Fruit fly (Drosophila melanogaster) whole organism, embryonic: ENCODE measurements around the gene CG14400.
A peak's percentile ranks its signal among the peaks of the same experiment; 100 is the strongest.

Experiments
- CG10147 ChIP-seq: fragments of 200-800 bp; sonication (Bioruptor generic); optimal IDR thresholded peaks from 2 replicates; lab custom pipeline; 2019; ENCODE audit warnings: missing biosample characterization, mild to moderate bottlenecking, missing genetic modification characterization, moderate library complexity
- CG10543 ChIP-seq: fragments of 200-800 bp; sonication (Bioruptor generic); optimal IDR thresholded peaks from 3 replicates; lab custom pipeline; 2017; ENCODE audit warnings: missing biosample characterization, mild to moderate bottlenecking, missing genetic modification characterization, moderate library complexity
- CG13894 ChIP-seq: fragments of 200-800 bp; sonication (Bioruptor generic); optimal IDR thresholded peaks from 3 replicates; lab custom pipeline; 2018; ENCODE audit warnings: missing biosample characterization, mild to moderate bottlenecking, missing genetic modification characterization, moderate library complexity
- CG14965 ChIP-seq: fragments of 200-800 bp; sonication (Bioruptor generic); optimal IDR thresholded peaks from 2 replicates; lab custom pipeline; 2016; ENCODE audit warnings: missing biosample characterization, missing genetic modification characterization, borderline replicate concordance
- CG15269 ChIP-seq: fragments of 200-800 bp; sonication (Bioruptor generic); optimal IDR thresholded peaks from 2 replicates; lab custom pipeline; 2018; ENCODE audit warnings: missing biosample characterization, mild to moderate bottlenecking, missing genetic modification characterization, moderate library complexity
- CG15601 ChIP-seq: fragments of 200-800 bp; sonication (Bioruptor generic); optimal IDR thresholded peaks from 3 replicates; lab custom pipeline; 2019; ENCODE audit warnings: missing biosample characterization, mild to moderate bottlenecking, missing genetic modification characterization, moderate library complexity
- CG15696 ChIP-seq: fragments of 200-800 bp; sonication (Bioruptor generic); optimal IDR thresholded peaks from 2 replicates; lab custom pipeline; 2019; ENCODE audit warnings: missing biosample characterization, mild to moderate bottlenecking, missing genetic modification characterization, moderate library complexity
- CG30431 ChIP-seq: fragments of 200-800 bp; sonication (Bioruptor generic); optimal IDR thresholded peaks from 2 replicates; lab custom pipeline; 2017; ENCODE audit warnings: missing biosample characterization, missing genetic modification characterization
- CG3163 ChIP-seq: fragments of 200-800 bp; sonication (Bioruptor generic); optimal IDR thresholded peaks from 3 replicates; lab custom pipeline; 2016; ENCODE audit warnings: missing biosample characterization, missing genetic modification characterization
- CG34376 ChIP-seq: fragments of 200-800 bp; sonication (Bioruptor generic); optimal IDR thresholded peaks from 2 replicates; lab custom pipeline; 2018; ENCODE audit warnings: missing biosample characterization, mild to moderate bottlenecking, missing genetic modification characterization
- CG4854 ChIP-seq: fragments of 200-800 bp; sonication (Bioruptor generic); optimal IDR thresholded peaks from 2 replicates; lab custom pipeline; 2016; ENCODE audit warnings: missing biosample characterization, missing genetic modification characterization, inconsistent platforms
- CG8388 ChIP-seq: fragments of 200-800 bp; sonication (Bioruptor generic); optimal IDR thresholded peaks from 2 replicates; lab custom pipeline; 2019; ENCODE audit warnings: missing biosample characterization, mild to moderate bottlenecking, missing genetic modification characterization, moderate library complexity
- GATAe ChIP-seq: fragments of 200-800 bp; sonication (Bioruptor generic); conservative IDR thresholded peaks from 2 replicates; pipeline ENCODE4 v1.3.6; 2022; ENCODE audit warnings: missing biosample characterization, missing genetic modification characterization
- HmgZ ChIP-seq: fragments of 200-800 bp; sonication (Bioruptor generic); optimal IDR thresholded peaks from 2 replicates; lab custom pipeline; 2018; ENCODE audit warnings: missing biosample characterization, mild to moderate bottlenecking, missing genetic modification characterization
- Myb ChIP-seq: fragments of 200-800 bp; sonication (Bioruptor generic); optimal IDR thresholded peaks from 2 replicates; lab custom pipeline; 2016; ENCODE audit warnings: missing biosample characterization, missing genetic modification characterization
- NC2β ChIP-seq: fragments of 200-800 bp; sonication (Bioruptor generic); optimal IDR thresholded peaks from 2 replicates; lab custom pipeline; 2016; ENCODE audit warnings: missing biosample characterization, missing genetic modification characterization
- Nf-YA ChIP-seq: fragments of 200-800 bp; sonication (Bioruptor generic); IDR thresholded peaks from 2 replicates; pipeline ENCODE4 v1.3.6; 2022; ENCODE audit warnings: missing biosample characterization, missing genetic modification characterization
- NfI ChIP-seq: fragments of 200-800 bp; sonication (Bioruptor generic); optimal IDR thresholded peaks from 3 replicates; lab custom pipeline; 2018; ENCODE audit warnings: missing biosample characterization, mild to moderate bottlenecking, missing genetic modification characterization, moderate library complexity
- Pdp1 ChIP-seq, 2 experiments: fragments of 200-800 bp; sonication (Bioruptor generic); optimal IDR thresholded peaks; 3 replicates each; lab custom pipeline; 2016; ENCODE audit warnings: missing biosample characterization in 2 of 2, missing genetic modification characterization in 2 of 2, mild to moderate bottlenecking in 1 of 2, moderate library complexity in 1 of 2
- Ptx1 ChIP-seq: fragments of 200-800 bp; sonication (Bioruptor generic); IDR thresholded peaks from 2 replicates; pipeline ENCODE4 v1.3.6; 2022; ENCODE audit warnings: missing biosample characterization, missing genetic modification characterization
- Sox100B ChIP-seq: fragments of 200-800 bp; sonication (Bioruptor generic); optimal IDR thresholded peaks from 3 replicates; lab custom pipeline; 2018; ENCODE audit warnings: missing biosample characterization, mild to moderate bottlenecking, missing genetic modification characterization
- Trl ChIP-seq, 3 experiments: fragments of >200 bp in 2 of 3; fragments of 200-800 bp in 1 of 3; sonication (Bioruptor generic) in 1 of 3; optimal IDR thresholded peaks; 2 replicates in 1 of 3; 3 replicates in 2 of 3; lab custom pipeline; 2016 to 2017; ENCODE audit warnings: missing biosample characterization in 1 of 3, missing genetic modification characterization in 1 of 3
- cad ChIP-seq: fragments of >200 bp; optimal IDR thresholded peaks from 2 replicates; lab custom pipeline; 2017; ENCODE audit warnings: missing biosample characterization, missing genetic modification characterization
- dm ChIP-seq: fragments of 200-800 bp; sonication (Bioruptor generic); optimal IDR thresholded peaks from 3 replicates; lab custom pipeline; 2016; ENCODE audit warnings: missing biosample characterization, missing genetic modification characterization
- emc ChIP-seq: fragments of 200-800 bp; sonication (Bioruptor generic); optimal IDR thresholded peaks from 2 replicates; lab custom pipeline; 2016; ENCODE audit warnings: missing biosample characterization, missing genetic modification characterization
- ewg ChIP-seq: fragments of 200-800 bp; sonication (Bioruptor generic); optimal IDR thresholded peaks from 3 replicates; lab custom pipeline; 2017; ENCODE audit warnings: mild to moderate bottlenecking, missing biosample characterization, missing genetic modification reagents, missing genetic modification characterization
- exex ChIP-seq: fragments of 200-800 bp; sonication (Bioruptor generic); optimal IDR thresholded peaks from 4 replicates; lab custom pipeline; 2018; ENCODE audit warnings: missing biosample characterization, mild to moderate bottlenecking, missing genetic modification characterization, moderate library complexity
- grau ChIP-seq: fragments of 200-800 bp; optimal IDR thresholded peaks from 3 replicates; lab custom pipeline; 2019; ENCODE audit warnings: missing biosample characterization, mild to moderate bottlenecking, missing genetic modification characterization, moderate library complexity
- grn ChIP-seq: fragments of 200-800 bp; sonication (Bioruptor generic); optimal IDR thresholded peaks from 3 replicates; lab custom pipeline; 2017; ENCODE audit warnings: missing biosample characterization, missing genetic modification characterization
- lab ChIP-seq: fragments of 200-800 bp; sonication (Bioruptor generic); optimal IDR thresholded peaks from 3 replicates; lab custom pipeline; 2017; ENCODE audit warnings: missing biosample characterization, missing genetic modification characterization, mild to moderate bottlenecking, moderate library complexity, missing genetic modification reagents
- mirr ChIP-seq: fragments of 200-800 bp; sonication (Bioruptor generic); optimal IDR thresholded peaks from 3 replicates; lab custom pipeline; 2018; ENCODE audit warnings: missing biosample characterization, mild to moderate bottlenecking, missing genetic modification characterization
- pita ChIP-seq: fragments of 200-800 bp; sonication (Bioruptor generic); optimal IDR thresholded peaks from 2 replicates; lab custom pipeline; 2017; ENCODE audit warnings: missing biosample characterization, mild to moderate bottlenecking, missing genetic modification characterization
- ranshi ChIP-seq: fragments of 200-800 bp; sonication (Bioruptor generic); IDR thresholded peaks from 2 replicates; pipeline ENCODE4 v1.3.6; 2022; ENCODE audit warnings: missing biosample characterization, missing genetic modification characterization
- sd ChIP-seq: fragments of 200-800 bp; sonication (Bioruptor generic); optimal IDR thresholded peaks from 3 replicates; lab custom pipeline; 2018; ENCODE audit warnings: missing biosample characterization, mild to moderate bottlenecking, missing genetic modification characterization, moderate library complexity
- sima ChIP-seq: fragments of 200-800 bp; sonication (Bioruptor generic); optimal IDR thresholded peaks from 2 replicates; lab custom pipeline; 2016; ENCODE audit warnings: missing biosample characterization, missing genetic modification characterization
- slou ChIP-seq: fragments of 200-800 bp; sonication (Bioruptor generic); optimal IDR thresholded peaks from 3 replicates; lab custom pipeline; 2016; ENCODE audit warnings: missing biosample characterization, missing genetic modification characterization
- sug ChIP-seq: fragments of 200-800 bp; optimal IDR thresholded peaks from 2 replicates; lab custom pipeline; 2019; ENCODE audit warnings: missing biosample characterization, mild to moderate bottlenecking, missing genetic modification characterization, moderate library complexity
- trem ChIP-seq: fragments of 200-800 bp; optimal IDR thresholded peaks from 3 replicates; lab custom pipeline; 2019; ENCODE audit warnings: missing biosample characterization, mild to moderate bottlenecking, missing genetic modification characterization, moderate library complexity
- vfl ChIP-seq: fragments of 200-800 bp; sonication (Bioruptor generic); optimal IDR thresholded peaks from 2 replicates; lab custom pipeline; 2016; ENCODE audit warnings: missing biosample characterization, missing genetic modification characterization

CG14400 gene

dm6 chr2L:20829755-20830396 lies 27.8 kb downstream of the CG14400 start (continued):
- TF ChIP-seq CG15269 (tag; lab: Kevin White, UChicago): peak; percentile 5
- TF ChIP-seq NC2β (GFP tag; lab: Kevin White, UChicago): no peak
- no peak for TF ChIP-seq cad (GFP tag; lab: Kevin White, UChicago)
- TF ChIP-seq dm (GFP tag; lab: Kevin White, UChicago): no peak
- 0 out of 2 replicates have a peak, but pooled peaks have one; percentile 16 for TF ChIP-seq Ptx1 (GFP tag; lab: Robert Waterston, UW)
- TF ChIP-seq NfI (GFP tag; lab: Kevin White, UChicago): peak; percentile 17
- TF ChIP-seq pita (GFP tag; lab: Kevin White, UChicago): no peak
- TF ChIP-seq grau (tag; lab: Kevin White, UChicago): peak; percentile 4
- TF ChIP-seq CG13894 (tag; lab: Kevin White, UChicago): peak; percentile 18

dm6 chr2L:20829309-20829708 lies 28.4 kb downstream of the CG14400 start, which contains the start of gene CG31673:
Gene CG31673, plus strand, starts transcription at chr2L:20829609.
- no peak for TF ChIP-seq CG15696 (tag; lab: Kevin White, UChicago)
- TF ChIP-seq Trl (optimal IDR thresholded peaks at IDR 0.05; lab: Kevin White, UChicago): peak; percentile 38 to 63
- TF ChIP-seq Trl (GFP tag; optimal IDR thresholded peaks at IDR 0.05; lab: Kevin White, UChicago): no peak
- TF ChIP-seq CG10147 (GFP tag; lab: Kevin White, UChicago): no peak
- no peak for TF ChIP-seq CG15601
- TF ChIP-seq Nf-YA (GFP tag; lab: Robert Waterston, UW): no peak
- TF ChIP-seq exex: no peak
- no peak for TF ChIP-seq Myb

- TF ChIP-seq CG3163 (GFP tag; lab: Kevin White, UChicago): no peak
- no peak for TF ChIP-seq ranshi (GFP tag; lab: Robert Waterston, UW)
- no peak for TF ChIP-seq ewg
- peak; percentile 33 for TF ChIP-seq sd
- TF ChIP-seq CG8388 (GFP tag; lab: Kevin White, UChicago): no peak
- TF ChIP-seq exex: peak; percentile 81
- TF ChIP-seq emc (GFP tag; lab: Kevin White, UChicago): no peak
- peak; percentile 61 for TF ChIP-seq mirr (GFP tag; lab: Kevin White, UChicago)
- no peak for TF ChIP-seq slou (GFP tag; lab: Kevin White, UChicago)
- TF ChIP-seq sug (tag; lab: Kevin White, UChicago): peak; percentile 97
- TF ChIP-seq Pdp1 (GFP tag; optimal IDR thresholded peaks at IDR 0.05; lab: Kevin White, UChicago): peak in 1 of 2 experiments; percentile 24
- peak; percentile 66 for TF ChIP-seq CG34376
- TF ChIP-seq grn: peak; percentile 71
- TF ChIP-seq HmgZ: peak; percentile 21
- peak; percentile 42; the same call in 1 of the 2 replicates for TF ChIP-seq GATAe
- TF ChIP-seq CG10543 (GFP tag; lab: Kevin White, UChicago): peak; percentile 23
- TF ChIP-seq, all 482 proteins: peak for 10
These were observed 29.0 kb downstream of the CG14400 start for dm6 chr2L:20828701-20829100.

dm6 chr2L:20827045-20827444 lies 30.6 kb downstream of the CG14400 start:
- TF ChIP-seq vfl (GFP tag; lab: Kevin White, UChicago) (no peak), CG14965 (no peak), mirr (GFP tag; lab: Kevin White, UChicago) (peak; percentile 50), trem (tag; lab: Kevin White, UChicago) (no peak), sug (tag; lab: Kevin White, UChicago) (peak; percentile 68), lab (GFP tag; lab: Kevin White, UChicago) (no peak), CG34376 (peak; percentile 63), exex (peak; percentile 68), CG30431 (GFP tag; lab: Kevin White, UChicago) (no peak), CG4854 (GFP tag; lab: Kevin White, UChicago) (no peak), Sox100B (GFP tag; lab: Kevin White, UChicago) (no peak), sima (GFP tag; lab: Kevin White, UChicago) (no peak)
